1 fruit fly cellular context compared by ENCODE assay signal in the genomic region with DNA sequence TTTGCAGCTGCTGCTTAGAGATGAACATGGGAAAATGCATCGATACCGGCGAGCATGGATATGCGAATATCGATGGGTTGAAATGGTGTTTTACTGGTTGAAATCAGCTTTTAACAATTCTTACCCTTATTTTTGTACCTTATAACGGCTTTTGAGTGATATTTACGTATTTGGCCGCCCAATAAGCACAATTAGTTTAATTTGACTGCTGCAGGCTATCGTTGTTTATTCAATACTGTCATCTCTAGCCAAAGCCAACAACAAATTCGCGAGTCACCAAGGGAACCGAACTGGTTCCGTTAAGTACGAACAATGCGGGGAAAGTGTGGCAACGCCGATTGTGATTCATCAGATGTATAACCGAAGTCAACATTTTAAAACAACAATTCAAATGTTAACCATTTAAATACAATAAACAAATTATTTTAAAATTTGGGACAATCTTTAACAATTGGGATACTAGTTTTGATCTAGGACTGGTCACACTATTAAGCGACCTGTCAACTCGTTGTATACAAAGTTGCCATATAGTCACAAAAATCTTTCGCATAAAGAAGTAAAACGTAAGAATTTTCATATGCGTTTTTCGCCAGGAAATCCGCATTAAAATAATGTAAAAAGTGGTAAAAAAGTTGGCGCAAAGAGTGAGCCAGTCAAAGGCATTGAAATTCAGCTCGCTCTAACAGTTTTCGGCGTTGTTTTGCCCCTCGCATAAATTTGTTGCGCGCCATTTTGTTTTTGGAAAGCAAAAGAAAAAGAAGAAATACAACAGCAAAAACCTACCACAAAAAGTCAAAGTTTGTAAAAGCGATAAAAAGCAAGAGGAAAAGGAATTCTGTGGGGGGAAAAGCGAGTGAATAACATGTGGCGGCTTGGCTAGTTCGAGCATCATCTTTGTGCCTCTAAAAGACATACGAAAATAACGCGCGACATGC.
A peak's percentile ranks its signal among the peaks of the same experiment; 100 is the strongest.
TF ChIP-seq lines count a peak whose summit lies in the region.

Usp5 (minus strand) TSS at position 234 of the 935 bp plus-strand sequence.
BtbVII (plus strand) TSS at position 522 of the 935 bp plus-strand sequence.

TF ChIP-seq in whole organism, embryonic, 481 proteins besides CTCF, POLR2A, EP300 and RAD21 (continued from another document and continues in another):
- TF ChIP-seq MESR4 (GFP tag; optimal IDR thresholded peaks at IDR 0.05; lab: Kevin White, UChicago) (peak; percentile 56), lov (optimal IDR thresholded peaks at IDR 0.05; lab: Kevin White, UChicago) (no peak), lov (GFP tag; IDR thresholded peaks at IDR 0.05; lab: Robert Waterston, UW) (no peak), CG1529 (GFP tag; optimal IDR thresholded peaks at IDR 0.05; lab: Kevin White, UChicago) (peak; percentile 7), CG42726 (GFP tag; IDR thresholded peaks at IDR 0.05; lab: Robert Waterston, UW; ENCODE audit: partially characterized antibody) (peak; percentile 49; the same call in 1 of the 2 replicates), cg (GFP tag; optimal IDR thresholded peaks at IDR 0.05; lab: Kevin White, UChicago) (no peak), CG13775 (GFP tag; optimal IDR thresholded peaks at IDR 0.05; lab: Kevin White, UChicago) (peak; percentile 70), CG5953 (GFP tag; IDR thresholded peaks at IDR 0.05; lab: Robert Waterston, UW) (no peak), Chrac-16 (GFP tag; optimal IDR thresholded peaks at IDR 0.05; lab: Kevin White, UChicago) (peak; percentile 62), Rfx (GFP tag; IDR thresholded peaks at IDR 0.05; lab: Robert Waterston, UW) (peak; percentile 76), corto (GFP tag; optimal IDR thresholded peaks at IDR 0.05; lab: Kevin White, UChicago) (peak; percentile 27), Dip2 (GFP tag; IDR thresholded peaks at IDR 0.05; lab: Robert Waterston, UW) (no peak), vfl (GFP tag; optimal IDR thresholded peaks at IDR 0.05; lab: Kevin White, UChicago) (peak; percentile 51), Stat92E (GFP tag; optimal IDR thresholded peaks at IDR 0.05; lab: Kevin White, UChicago) (peak in 1 of 3 experiments; percentile 13), wor (GFP tag; IDR thresholded peaks at IDR 0.05; lab: Robert Waterston, UW) (no peak), odd (GFP tag; optimal IDR thresholded peaks at IDR 0.05; lab: Kevin White, UChicago) (no peak), CG7839 (tag; optimal IDR thresholded peaks at IDR 0.05; lab: Kevin White, UChicago) (peak; percentile 41), CG16813 (GFP tag; IDR thresholded peaks at IDR 0.05; lab: Robert Waterston, UW; ENCODE audit: partially characterized antibody) (peak; percentile 95), unpg (GFP tag; optimal IDR thresholded peaks at IDR 0.05; lab: Kevin White, UChicago) (peak; percentile 51), psq (GFP tag; optimal IDR thresholded peaks at IDR 0.05; lab: Kevin White, UChicago) (no peak), mld (GFP tag; IDR thresholded peaks at IDR 0.05; lab: Robert Waterston, UW; ENCODE audit: partially characterized antibody) (peak; percentile 90), D19A (tag; optimal IDR thresholded peaks at IDR 0.05; lab: Kevin White, UChicago) (no peak), Hmx (GFP tag; optimal IDR thresholded peaks at IDR 0.05; lab: Kevin White, UChicago) (no peak), lilli (GFP tag; optimal IDR thresholded peaks at IDR 0.05; lab: Kevin White, UChicago) (peak; percentile 84), gsb (GFP tag; IDR thresholded peaks at IDR 0.05; lab: Robert Waterston, UW) (no peak), HLH3B (GFP tag; IDR thresholded peaks at IDR 0.05; lab: Robert Waterston, UW) (0 out of 2 replicates have a peak, but pooled peaks have one; percentile 14), CG10274 (GFP tag; optimal IDR thresholded peaks at IDR 0.05; lab: Kevin White, UChicago) (no peak), CG1792 (GFP tag; optimal IDR thresholded peaks at IDR 0.05; lab: Kevin White, UChicago) (peak; percentile 33), CG3407 (GFP tag; optimal IDR thresholded peaks at IDR 0.05; lab: Kevin White, UChicago) (no peak), CG4707 (GFP tag; optimal IDR thresholded peaks at IDR 0.05; lab: Kevin White, UChicago) (no peak), CG9817 (tag; optimal IDR thresholded peaks at IDR 0.05; lab: Kevin White, UChicago) (peak; percentile 39), bab2 (GFP tag; optimal IDR thresholded peaks at IDR 0.05; lab: Kevin White, UChicago) (peak; percentile 56), pum (GFP tag; optimal IDR thresholded peaks at IDR 0.05; lab: Kevin White, UChicago) (peak; percentile 50), gce (GFP tag; IDR thresholded peaks at IDR 0.05; lab: Robert Waterston, UW) (no peak), CG18764 (GFP tag; optimal IDR thresholded peaks at IDR 0.05; lab: Kevin White, UChicago) (peak; percentile 20), hbn (GFP tag; IDR thresholded peaks at IDR 0.05; lab: Robert Waterston, UW; ENCODE audit: partially characterized antibody) (peak; percentile 97), Pdp1 (GFP tag; optimal IDR thresholded peaks at IDR 0.05; lab: Kevin White, UChicago) (peak; percentile 61 to 69), Drgx (GFP tag; IDR thresholded peaks at IDR 0.05; lab: Robert Waterston, UW) (peak; percentile 62), CG2712 (tag; optimal IDR thresholded peaks at IDR 0.05; lab: Kevin White, UChicago) (peak; percentile 46), ems (GFP tag; optimal IDR thresholded peaks at IDR 0.05; lab: Kevin White, UChicago) (peak; percentile 67), Hr78 (GFP tag; optimal IDR thresholded peaks at IDR 0.05; lab: Kevin White, UChicago) (no peak), CG30403 (GFP tag; optimal IDR thresholded peaks at IDR 0.05; lab: Kevin White, UChicago) (peak; percentile 69), CG4617 (GFP tag; optimal IDR thresholded peaks at IDR 0.05; lab: Kevin White, UChicago; ENCODE audit: borderline replicate concordance) (peak; percentile 50), MBD-R2 (GFP tag; IDR thresholded peaks at IDR 0.05; lab: Robert Waterston, UW) (peak; percentile 83), CG11560 (tag; IDR thresholded peaks at IDR 0.05; lab: Robert Waterston, UW) (no peak), zen (tag; optimal IDR thresholded peaks at IDR 0.05; lab: Kevin White, UChicago) (peak; percentile 46), CG7271 (tag; optimal IDR thresholded peaks at IDR 0.05; lab: Kevin White, UChicago) (no peak), bcd (GFP tag; optimal IDR thresholded peaks at IDR 0.05; lab: Kevin White, UChicago) (peak; percentile 37), CG34376 (GFP tag; optimal IDR thresholded peaks at IDR 0.05; lab: Kevin White, UChicago) (peak; percentile 81), Gug (GFP tag; IDR thresholded peaks at IDR 0.05; lab: Robert Waterston, UW) (peak; percentile 65; the same call in 2 of the 4 replicates), zen2 (GFP tag; IDR thresholded peaks at IDR 0.05; lab: Robert Waterston, UW; ENCODE audit: partially characterized antibody) (peak; percentile 97), Doc3 (GFP tag; IDR thresholded peaks at IDR 0.05; lab: Robert Waterston, UW; ENCODE audit: partially characterized antibody) (peak; percentile 99), toy (GFP tag; IDR thresholded peaks at IDR 0.05; lab: Robert Waterston, UW) (no peak), CG1233 (GFP tag; optimal IDR thresholded peaks at IDR 0.05; lab: Kevin White, UChicago) (no peak), schlank (tag; optimal IDR thresholded peaks at IDR 0.05; lab: Kevin White, UChicago) (peak; percentile 24), klu (GFP tag; IDR thresholded peaks at IDR 0.05; lab: Robert Waterston, UW) (no peak), CG31388 (GFP tag; optimal IDR thresholded peaks at IDR 0.05; lab: Kevin White, UChicago) (no peak), CG12659 (GFP tag; optimal IDR thresholded peaks at IDR 0.05; lab: Kevin White, UChicago) (peak; percentile 65), CG18262 (tag; optimal IDR thresholded peaks at IDR 0.05; lab: Kevin White, UChicago) (peak; percentile 34), fu2 (GFP tag; optimal IDR thresholded peaks at IDR 0.05; lab: Kevin White, UChicago) (peak; percentile 28), lbe (GFP tag; optimal IDR thresholded peaks at IDR 0.05; lab: Kevin White, UChicago) (peak; percentile 4), zfh1 (GFP tag; IDR thresholded peaks at IDR 0.05; lab: Robert Waterston, UW) (peak; percentile 62), cad (GFP tag; optimal IDR thresholded peaks at IDR 0.05; lab: Kevin White, UChicago) (no peak), fd3F (GFP tag; optimal IDR thresholded peaks at IDR 0.05; lab: Kevin White, UChicago) (peak; percentile 36), exex (tag; optimal IDR thresholded peaks at IDR 0.05; lab: Kevin White, UChicago) (peak; percentile 16), CG15514 (GFP tag; optimal IDR thresholded peaks at IDR 0.05; lab: Kevin White, UChicago) (peak; percentile 100), otp (GFP tag; IDR thresholded peaks at IDR 0.05; lab: Robert Waterston, UW) (0 out of 3 replicates have a peak, but pooled peaks have one; percentile 15), Dbx (GFP tag; IDR thresholded peaks at IDR 0.05; lab: Robert Waterston, UW) (peak; percentile 68), Max (GFP tag; optimal IDR thresholded peaks at IDR 0.05; lab: Kevin White, UChicago) (peak; percentile 43), CG15011 (GFP tag; optimal IDR thresholded peaks at IDR 0.05; lab: Kevin White, UChicago) (no peak), Ada2b (GFP tag; IDR thresholded peaks at IDR 0.05; lab: Robert Waterston, UW) (peak; percentile 51), CG8765 (GFP tag; IDR thresholded peaks at IDR 0.05; lab: Robert Waterston, UW) (0 out of 2 replicates have a peak, but pooled peaks have one; percentile 54), CG7556 (GFP tag; optimal IDR thresholded peaks at IDR 0.05; lab: Kevin White, UChicago) (no peak), CG17568 (GFP tag; optimal IDR thresholded peaks at IDR 0.05; lab: Kevin White, UChicago) (no peak), Jarid2 (GFP tag; optimal IDR thresholded peaks at IDR 0.05; lab: Kevin White, UChicago) (no peak), sd (tag; optimal IDR thresholded peaks at IDR 0.05; lab: Kevin White, UChicago) (peak; percentile 18), CG1024 (GFP tag; IDR thresholded peaks at IDR 0.05; lab: Robert Waterston, UW) (no peak), CG14710 (tag; optimal IDR thresholded peaks at IDR 0.05; lab: Kevin White, UChicago) (peak; percentile 73), slbo (GFP tag; IDR thresholded peaks at IDR 0.05; lab: Robert Waterston, UW) (peak; percentile 64), Hr39 (optimal IDR thresholded peaks at IDR 0.05; lab: Kevin White, UChicago) (no peak), fd102C (GFP tag; optimal IDR thresholded peaks at IDR 0.05; lab: Kevin White, UChicago) (no peak), CG6791 (GFP tag; IDR thresholded peaks at IDR 0.05; lab: Robert Waterston, UW; ENCODE audit: partially characterized antibody) (peak; percentile 80), NfI (GFP tag; optimal IDR thresholded peaks at IDR 0.05; lab: Kevin White, UChicago) (peak; percentile 54), CG18011 (GFP tag; optimal IDR thresholded peaks at IDR 0.05; lab: Kevin White, UChicago) (no peak), Rx (GFP tag; IDR thresholded peaks at IDR 0.05; lab: Robert Waterston, UW) (no peak), vnd (GFP tag; IDR thresholded peaks at IDR 0.05; lab: Robert Waterston, UW; ENCODE audit: partially characterized antibody) (peak; percentile 96), caup (GFP tag; optimal IDR thresholded peaks at IDR 0.05; lab: Kevin White, UChicago; ENCODE audit: severe bottlenecking) (peak; percentile 34), knrl (GFP tag; IDR thresholded peaks at IDR 0.05; lab: Robert Waterston, UW; ENCODE audit: partially characterized antibody) (peak; percentile 96), nerfin-2 (GFP tag; IDR thresholded peaks at IDR 0.05; lab: Robert Waterston, UW; ENCODE audit: partially characterized antibody) (peak; percentile 85), YL-1 (GFP tag; optimal IDR thresholded peaks at IDR 0.05; lab: Kevin White, UChicago) (no peak), CG13424 (tag; optimal IDR thresholded peaks at IDR 0.05; lab: Kevin White, UChicago) (peak; percentile 64), repo (GFP tag; optimal IDR thresholded peaks at IDR 0.05; lab: Kevin White, UChicago) (no peak), gem (tag; optimal IDR thresholded peaks at IDR 0.05; lab: Kevin White, UChicago) (peak; percentile 65), Dref (GFP tag; IDR thresholded peaks at IDR 0.05; lab: Robert Waterston, UW) (peak; percentile 37; the same call in 1 of the 2 replicates), D19B (GFP tag; optimal IDR thresholded peaks at IDR 0.05; lab: Kevin White, UChicago) (no peak), CG14860 (GFP tag; IDR thresholded peaks at IDR 0.05; lab: Robert Waterston, UW; ENCODE audit: partially characterized antibody) (peak; percentile 94), cas (GFP tag; IDR thresholded peaks at IDR 0.05; lab: Robert Waterston, UW) (no peak), gro (GFP tag; optimal IDR thresholded peaks at IDR 0.05; lab: Kevin White, UChicago) (peak; percentile 53), CG4360 (GFP tag; IDR thresholded peaks at IDR 0.05; lab: Robert Waterston, UW) (peak; percentile 65), chm (GFP tag; IDR thresholded peaks at IDR 0.05; lab: Robert Waterston, UW) (peak; percentile 36; the same call in 1 of the 2 replicates), ro (GFP tag; IDR thresholded peaks at IDR 0.05; lab: Robert Waterston, UW) (no peak), CG33213 (GFP tag; optimal IDR thresholded peaks at IDR 0.05; lab: Kevin White, UChicago) (peak; percentile 37), pb (GFP tag; optimal IDR thresholded peaks at IDR 0.05; lab: Kevin White, UChicago) (peak; percentile 43), Dek (tag; optimal IDR thresholded peaks at IDR 0.05; lab: Kevin White, UChicago) (peak; percentile 46), CG13624 (GFP tag; optimal IDR thresholded peaks at IDR 0.05; lab: Kevin White, UChicago) (peak; percentile 70), bsh (GFP tag; optimal IDR thresholded peaks at IDR 0.05; lab: Kevin White, UChicago) (peak in 1 of 2 experiments; percentile 51), PHDP (tag; optimal IDR thresholded peaks at IDR 0.05; lab: Kevin White, UChicago) (peak; percentile 64), Taf1 (GFP tag; IDR thresholded peaks at IDR 0.05; lab: Robert Waterston, UW) (peak; percentile 48), CG6765 (GFP tag; optimal IDR thresholded peaks at IDR 0.05; lab: Kevin White, UChicago) (peak; percentile 27), tll (GFP tag; optimal IDR thresholded peaks at IDR 0.05; lab: Kevin White, UChicago) (peak in 1 of 2 experiments; percentile 61), slp2 (GFP tag; optimal IDR thresholded peaks at IDR 0.05; lab: Kevin White, UChicago) (peak; percentile 33), Lhr (GFP tag; optimal IDR thresholded peaks at IDR 0.05; lab: Kevin White, UChicago) (peak; percentile 72), CG7987 (GFP tag; optimal IDR thresholded peaks at IDR 0.05; lab: Kevin White, UChicago) (no peak), Oli (tag; optimal IDR thresholded peaks at IDR 0.05; lab: Kevin White, UChicago) (peak; percentile 39), pan (optimal IDR thresholded peaks at IDR 0.05; lab: Kevin White, UChicago) (no peak), pan (GFP tag; optimal IDR thresholded peaks at IDR 0.05 in 1 of 2, IDR thresholded peaks at IDR 0.05 in 1 of 2) (peak in 1 of 2 experiments; percentile 50), CG12071 (GFP tag; optimal IDR thresholded peaks at IDR 0.05; lab: Kevin White, UChicago) (no peak)
